Fruit fly (Drosophila melanogaster) whole organism, pupa: Measurements from ENCODE around the gene CG13794.

Experiments used
- CG10348 ChIP-seq: fragments of 200-800 bp; sonication (Bioruptor generic); IDR thresholded peaks from 2 replicates; pipeline ENCODE4 v1.3.6; 2022; ENCODE audit warnings: missing biosample characterization, missing genetic modification characterization
- CG15710 ChIP-seq: fragments of 200-800 bp; sonication (Bioruptor generic); optimal IDR thresholded peaks from 2 replicates; lab custom pipeline; 2018; ENCODE audit warnings: missing biosample characterization, mild to moderate bottlenecking, missing genetic modification characterization, moderate library complexity
- CG17806 ChIP-seq: fragments of 200-800 bp; sonication (Bioruptor generic); optimal IDR thresholded peaks from 2 replicates; lab custom pipeline; 2018; ENCODE audit warnings: missing biosample characterization, mild to moderate bottlenecking, missing genetic modification characterization, moderate library complexity
- CG32121 ChIP-seq: fragments of 200-800 bp; sonication (Bioruptor generic); IDR thresholded peaks from 2 replicates; pipeline ENCODE4 v1.3.6; 2022; ENCODE audit warnings: missing biosample characterization, missing genetic modification characterization
- CG8159 ChIP-seq: fragments of 200-800 bp; sonication (Bioruptor generic); optimal IDR thresholded peaks from 3 replicates; lab custom pipeline; 2018; ENCODE audit warnings: missing biosample characterization, mild to moderate bottlenecking, missing genetic modification characterization, moderate library complexity
- CG8301 ChIP-seq: fragments of 200-800 bp; sonication (Bioruptor generic); optimal IDR thresholded peaks from 2 replicates; lab custom pipeline; 2018; ENCODE audit warnings: missing biosample characterization, mild to moderate bottlenecking, missing genetic modification characterization
- EcR ChIP-seq: fragments of 200-800 bp; sonication (Bioruptor generic); optimal IDR thresholded peaks from 3 replicates; lab custom pipeline; 2019; ENCODE audit warnings: missing biosample characterization, missing genetic modification characterization, mild to moderate bottlenecking, moderate library complexity, missing genetic modification reagents
- Pif1A ChIP-seq: fragments of 200-800 bp; sonication (Bioruptor generic); optimal IDR thresholded peaks from 3 replicates; lab custom pipeline; 2016; ENCODE audit warnings: missing biosample characterization, missing genetic modification characterization
- fd96Ca ChIP-seq: fragments of 200-800 bp; sonication (Bioruptor generic); IDR thresholded peaks from 3 replicates; pipeline ENCODE4 v1.3.6; 2022; ENCODE audit warnings: missing biosample characterization, missing genetic modification characterization
- gl ChIP-seq: fragments of 200-800 bp; sonication (Bioruptor generic); optimal IDR thresholded peaks from 2 replicates; lab custom pipeline; 2018; ENCODE audit warnings: missing biosample characterization, mild to moderate bottlenecking, missing genetic modification characterization
- rn ChIP-seq: fragments of 200-800 bp; sonication (Bioruptor generic); IDR thresholded peaks from 2 replicates; pipeline ENCODE4 v1.3.6; 2022; ENCODE audit warnings: missing biosample characterization, missing genetic modification characterization

DNA sequence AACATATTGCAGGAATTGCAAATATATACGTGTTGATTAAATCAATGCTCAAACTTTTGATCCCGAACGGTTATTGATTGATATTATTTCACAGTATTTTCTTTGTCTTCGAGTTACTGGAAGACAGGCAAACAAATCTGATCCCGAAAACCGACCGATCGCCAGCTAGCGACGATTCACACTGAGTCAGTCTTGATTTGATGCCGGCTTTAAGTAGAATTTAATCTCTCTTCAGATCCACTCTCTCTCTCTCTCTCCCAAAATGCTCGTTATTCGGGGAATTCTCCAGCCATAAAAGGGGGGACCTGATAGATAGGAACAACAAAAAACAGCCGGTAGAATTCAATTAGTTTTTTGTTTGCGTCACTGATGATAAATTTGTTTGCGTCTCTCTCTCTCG, 21.2 kb downstream of the CG13794 start, which contains the start of gene Tep2:
- TF ChIP-seq CG32121 (GFP tag; lab: Robert Waterston, UW) (no peak), Pif1A (no peak), gl (tag; lab: Kevin White, UChicago) (no peak), EcR (peak; percentile 19), fd96Ca (GFP tag; lab: Robert Waterston, UW) (no peak), rn (no peak), CG8301 (tag; lab: Kevin White, UChicago) (no peak), CG8159 (tag; lab: Kevin White, UChicago) (no peak), CG10348 (no peak), CG17806 (no peak), CG15710 (tag; lab: Kevin White, UChicago) (no peak)
